Worm (Caenorhabditis elegans) whole organism, mixed stage, embryonic: ENCODE measurements around the gene pals-31.

ENCODE experiments used
- M03D4.4 ChIP-seq: sonication (generic microtip); optimal IDR thresholded peaks from 2 replicates; lab custom pipeline; 2017; ENCODE audit warnings: mild to moderate bottlenecking, missing genetic modification characterization, missing compliant biosample characterization
- ces-1 ChIP-seq: fragments of 150-350 bp; optimal IDR thresholded peaks from 2 replicates; lab custom pipeline; 2014; ENCODE audit warnings: missing biosample characterization, missing genetic modification reagents, missing genetic modification characterization
- ham-2 ChIP-seq: fragments of 200-800 bp; sonication (Bioruptor generic); optimal IDR thresholded peaks from 2 replicates; lab custom pipeline; 2018; ENCODE audit warnings: mild to moderate bottlenecking, missing genetic modification characterization, missing compliant biosample characterization
- hlh-1 ChIP-seq: fragments of 150-350 bp; optimal IDR thresholded peaks from 2 replicates; lab custom pipeline; 2014; ENCODE audit warnings: missing biosample characterization, missing genetic modification reagents, missing genetic modification characterization
- nhr-12 ChIP-seq: fragments of 150-350 bp; optimal IDR thresholded peaks from 2 replicates; lab custom pipeline; 2014; ENCODE audit warnings: missing biosample characterization, missing genetic modification characterization
- nhr-237 ChIP-seq: fragments of 150-350 bp; optimal IDR thresholded peaks from 2 replicates; lab custom pipeline; 2014; ENCODE audit warnings: missing biosample characterization, missing genetic modification characterization
- nhr-76 ChIP-seq: sonication (generic microtip); optimal IDR thresholded peaks from 2 replicates; lab custom pipeline; 2017; ENCODE audit warnings: missing biosample characterization, missing genetic modification characterization
- snpc-4 ChIP-seq: fragments of 150-350 bp; optimal IDR thresholded peaks from 2 replicates; lab custom pipeline; 2014; ENCODE audit warnings: missing biosample characterization, missing genetic modification characterization
- tbx-8 ChIP-seq: fragments of 200-800 bp; sonication (Bioruptor generic); optimal IDR thresholded peaks from 2 replicates; lab custom pipeline; 2018; ENCODE audit warnings: mild to moderate bottlenecking, missing genetic modification characterization, moderate library complexity, missing compliant biosample characterization
- unc-62 ChIP-seq: fragments of 150-350 bp; optimal IDR thresholded peaks from 2 replicates; lab custom pipeline; 2014; ENCODE audit warnings: missing biosample characterization, missing genetic modification reagents, missing genetic modification characterization

DNA sequence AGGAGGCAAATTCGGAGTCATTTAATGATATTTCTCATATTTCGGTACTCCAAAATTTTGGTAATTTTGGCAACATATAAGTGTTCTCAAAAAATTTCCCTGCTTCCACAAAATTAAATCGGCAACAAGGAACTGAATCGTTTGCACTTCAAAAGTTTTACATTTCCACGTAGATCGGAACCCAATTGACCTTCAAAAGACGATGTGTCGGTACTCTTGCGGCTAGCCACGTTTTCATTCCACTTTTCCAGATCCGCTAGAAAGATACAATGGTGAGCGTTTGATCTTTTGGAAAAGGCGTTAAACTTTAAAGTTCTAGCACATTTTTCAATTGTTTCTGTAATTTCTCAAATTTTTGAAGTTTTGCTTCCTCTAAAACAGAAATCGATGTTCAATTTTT is 39.5 kb upstream of the pals-31 start:
- TF ChIP-seq nhr-76 (tag; lab: Kevin White, UChicago) (no peak), tbx-8 (GFP tag; lab: Kevin White, UChicago) (no peak), hlh-1 (tag; lab: Kevin White, UChicago) (no peak), M03D4.4 (tag; lab: Kevin White, UChicago) (no peak), snpc-4 (no peak), ham-2 (GFP tag; lab: Kevin White, UChicago) (no peak), nhr-237 (no peak), nhr-12 (tag; lab: Kevin White, UChicago) (no peak), ces-1 (GFP tag; lab: Kevin White, UChicago) (no peak), unc-62 (GFP tag; lab: Kevin White, UChicago) (no peak)
